Worm (Caenorhabditis elegans): ENCODE results near the gene C44C10.10.
"Not testable (repeated sequence)": the region's sequence is repeated elsewhere in the genome, so short reads cannot be mapped to it uniquely, and the experiment has no call there.

C44C10.10 gene

DNA sequence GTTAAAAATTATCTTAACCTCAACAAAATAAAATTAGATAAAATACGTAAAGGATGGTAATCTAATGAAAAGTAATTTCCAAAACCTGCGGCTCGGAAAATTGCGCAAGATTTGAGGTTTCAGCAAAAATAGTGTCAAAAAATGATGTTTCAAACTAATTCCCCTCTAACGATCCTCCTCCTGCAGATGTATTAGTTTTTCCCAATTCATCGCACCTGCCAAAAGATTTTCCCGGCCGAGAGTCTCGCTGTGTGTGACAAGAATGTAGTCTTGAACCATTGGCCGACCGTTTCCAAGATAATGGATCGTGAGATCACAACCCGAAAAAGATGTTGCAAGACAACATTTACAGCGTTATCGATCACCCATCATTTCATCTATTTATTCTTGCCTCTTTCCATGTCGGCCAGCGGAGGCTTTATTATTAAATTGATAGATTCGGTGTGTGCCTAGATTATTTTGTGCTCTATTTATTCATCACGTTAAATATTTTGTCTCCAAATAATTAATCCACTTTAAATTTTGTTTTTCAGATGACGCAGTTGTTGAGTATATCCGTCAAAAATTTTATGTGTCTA lies at the start of gene C44C10.10, which contains the start of gene C44C10.5:
TSS of gene C44C10.10 (plus strand) at position 301 of the 578 bp plus-strand sequence.
TSS of gene C44C10.5 (plus strand) at position 528 of the 578 bp plus-strand sequence.
- TF ChIP-seq snpc-4 (tag; optimal IDR thresholded peaks at IDR 0.05) = no peak
- no peak for TF ChIP-seq nhr-129 (tag; optimal IDR thresholded peaks at IDR 0.05)
- TF ChIP-seq nhr-23 (tag; optimal IDR thresholded peaks at IDR 0.05) = no peak
- TF ChIP-seq nhr-12 (tag; optimal IDR thresholded peaks at IDR 0.05) = no peak
- TF ChIP-seq mbf-1 (tag; optimal IDR thresholded peaks at IDR 0.05) = no peak
- TF ChIP-seq alr-1 (tag; optimal IDR thresholded peaks at IDR 0.05) = no peak
- no peak for TF ChIP-seq F13H6.1 (tag; optimal IDR thresholded peaks at IDR 0.05)
- no peak for TF ChIP-seq ztf-1 (GFP tag; conservative IDR thresholded peaks at IDR 0.05)
- no peak for TF ChIP-seq ztf-11 (tag; optimal IDR thresholded peaks at IDR 0.05)
- no peak for TF ChIP-seq sma-9 (GFP tag; optimal IDR thresholded peaks at IDR 0.05)
- TF ChIP-seq sma-9 (tag; optimal IDR thresholded peaks at IDR 0.05) = no peak
- TF ChIP-seq elt-1 (tag; optimal IDR thresholded peaks at IDR 0.05) = no peak
- no peak for TF ChIP-seq sem-4 (tag; optimal IDR thresholded peaks at IDR 0.05)
- no peak for TF ChIP-seq lin-11 (tag; optimal IDR thresholded peaks at IDR 0.05)
- no peak for TF ChIP-seq elt-3 (tag; optimal IDR thresholded peaks at IDR 0.05)
- no peak for TF ChIP-seq lin-13 (GFP tag; optimal IDR thresholded peaks at IDR 0.05)
- no peak for TF ChIP-seq nhr-237 (tag; optimal IDR thresholded peaks at IDR 0.05)

DNA sequence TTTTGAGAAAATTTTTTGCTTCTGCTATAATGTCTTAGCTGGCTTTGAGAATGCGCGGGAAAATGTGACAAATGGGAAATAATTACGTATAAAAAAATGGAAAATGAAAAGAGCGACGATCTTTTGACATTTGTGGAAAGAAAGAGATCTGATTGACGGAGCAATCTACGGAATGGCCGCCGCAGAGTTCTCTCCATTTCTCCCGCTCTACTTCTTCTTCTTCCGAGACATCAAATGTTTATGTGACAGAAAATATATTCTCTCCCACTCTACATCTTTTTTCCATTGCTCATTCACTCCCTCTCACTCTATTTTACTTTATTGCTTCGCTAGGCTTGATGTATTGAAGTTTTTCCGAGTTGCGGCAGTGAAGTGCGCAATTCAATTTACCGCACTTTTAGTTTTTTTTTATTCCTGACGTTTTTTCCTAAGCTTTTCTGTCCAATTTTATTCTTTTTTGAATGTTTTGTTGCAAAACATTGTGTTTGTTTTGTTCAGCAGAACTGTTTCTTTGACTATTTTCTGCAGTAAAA lies 49.6 kb upstream of the C44C10.10 start:
- TF ChIP-seq aly-2 (tag; optimal IDR thresholded peaks at IDR 0.05) (no peak), zag-1 (tag; optimal IDR thresholded peaks at IDR 0.05) (peak; percentile 60), nhr-129 (tag; optimal IDR thresholded peaks at IDR 0.05) (peak; percentile 24), egl-27 (tag; optimal IDR thresholded peaks at IDR 0.05) (peak; percentile 16), C34F6.9 (tag; optimal IDR thresholded peaks at IDR 0.05) (peak; percentile 48), unc-55 (GFP tag; optimal IDR thresholded peaks at IDR 0.05) (peak; percentile 58), crh-2 (tag; optimal IDR thresholded peaks at IDR 0.05) (no peak), sma-9 (GFP tag; optimal IDR thresholded peaks at IDR 0.05) (peak; percentile 14), sma-9 (tag; optimal IDR thresholded peaks at IDR 0.05) (no peak)

DNA sequence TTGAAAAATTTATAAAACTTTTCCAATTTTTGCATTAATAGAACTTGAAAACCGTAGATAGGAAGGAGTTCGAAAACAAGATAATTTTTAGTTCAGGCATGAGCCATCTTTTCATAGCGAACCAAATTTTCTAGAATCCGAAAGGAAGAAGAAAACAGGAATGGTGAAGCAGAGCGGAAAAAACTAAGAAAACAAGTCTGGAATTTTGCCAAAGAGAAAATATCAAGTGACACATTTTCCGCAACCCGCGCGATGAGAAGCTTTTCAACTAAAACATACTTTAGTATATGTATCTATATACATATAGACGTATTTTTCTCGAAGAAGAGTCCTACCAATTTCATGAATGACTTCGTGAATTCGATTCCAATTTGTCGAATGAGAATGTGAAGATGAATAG lies 48.6 kb upstream of the C44C10.10 start:
- TF ChIP-seq crh-2 (tag; optimal IDR thresholded peaks at IDR 0.05) (no peak), lin-39 (tag; optimal IDR thresholded peaks at IDR 0.05) (no peak), Y55F3AM.14 (GFP tag; optimal IDR thresholded peaks at IDR 0.05) (no peak), alr-1 (tag; optimal IDR thresholded peaks at IDR 0.05) (no peak), skn-1 (tag; optimal IDR thresholded peaks at IDR 0.05) (no peak), ztf-11 (tag; optimal IDR thresholded peaks at IDR 0.05) (no peak), mab-5 (tag; optimal IDR thresholded peaks at IDR 0.05) (no peak), ztf-1 (GFP tag; conservative IDR thresholded peaks at IDR 0.05) (no peak), snpc-4 (tag; optimal IDR thresholded peaks at IDR 0.05) (no peak), elt-1 (tag; optimal IDR thresholded peaks at IDR 0.05) (no peak)

DNA sequence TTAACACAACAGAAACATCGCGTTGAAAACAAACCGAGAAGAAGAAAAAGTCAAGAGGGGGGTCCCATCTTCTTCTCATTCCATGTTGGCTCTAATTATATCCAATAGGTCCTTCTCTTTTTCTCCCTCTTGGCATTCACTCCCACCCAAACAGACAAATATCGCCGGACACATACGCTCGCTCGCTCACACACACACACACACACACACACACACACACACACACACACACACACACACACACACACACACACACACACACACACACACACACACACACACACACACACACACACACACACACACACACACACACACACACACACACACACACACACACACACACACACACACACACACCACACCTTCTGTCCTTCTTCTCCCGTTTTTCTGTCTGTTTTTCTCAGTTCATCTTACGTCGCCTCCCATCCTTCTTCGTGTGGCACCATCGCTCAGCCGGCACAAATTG lies 46.3 kb upstream of the C44C10.10 start, which contains the start of gene sto-4:
TSS of gene sto-4 (plus strand) at position 360 of the 469 bp plus-strand sequence.
- TF ChIP-seq nhr-21 (tag; optimal IDR thresholded peaks at IDR 0.05) (peak; percentile 1), F13H6.1 (tag; optimal IDR thresholded peaks at IDR 0.05) (peak; percentile 93), ceh-16 (tag; optimal IDR thresholded peaks at IDR 0.05) (peak; percentile 52), mdl-1 (tag; optimal IDR thresholded peaks at IDR 0.05) (peak in 1 of 2 experiments; percentile 12), Y55F3AM.14 (GFP tag; optimal IDR thresholded peaks at IDR 0.05) (peak; percentile 93), blmp-1 (tag; optimal IDR thresholded peaks at IDR 0.05; ENCODE audit: insufficient read depth) (peak; percentile 40), crh-2 (tag; optimal IDR thresholded peaks at IDR 0.05) (peak; percentile 37), sma-9 (GFP tag; optimal IDR thresholded peaks at IDR 0.05) (peak; percentile 25), mab-5 (tag; optimal IDR thresholded peaks at IDR 0.05) (peak; percentile 78), zag-1 (tag; optimal IDR thresholded peaks at IDR 0.05) (peak; percentile 8), C34F6.9 (tag; optimal IDR thresholded peaks at IDR 0.05) (peak; percentile 20), unc-55 (GFP tag; optimal IDR thresholded peaks at IDR 0.05) (peak; percentile 17), lsy-2 (tag; optimal IDR thresholded peaks at IDR 0.05) (peak in 1 of 2 experiments; percentile 34), nhr-25 (tag; optimal IDR thresholded peaks at IDR 0.05) (peak; percentile 63), nhr-129 (tag; optimal IDR thresholded peaks at IDR 0.05) (peak; percentile 66)
- not testable (repeated sequence) for TF ChIP-seq sma-9 (tag; optimal IDR thresholded peaks at IDR 0.05)
